Worm (Caenorhabditis elegans) whole organism, L4 larva: ENCODE data around the gene kcnl-4.
A peak's percentile ranks its signal among the peaks of the same experiment; 100 is the strongest.

Experiments used
- F26F4.8 ChIP-seq: fragments of 200-800 bp; sonication (Bioruptor generic); conservative IDR thresholded peaks from 2 replicates; pipeline ENCODE4 v1.3.6; 2022; ENCODE audit warnings: missing genetic modification characterization, missing compliant biosample characterization
- R02D3.7 ChIP-seq: fragments of 150-350 bp; sonication (generic microtip); optimal IDR thresholded peaks from 3 replicates; lab custom pipeline; 2014; ENCODE audit warnings: missing biosample characterization, missing genetic modification characterization
- T26A8.4 ChIP-seq: fragments of 200-800 bp; sonication (Bioruptor generic); IDR thresholded peaks from 2 replicates; pipeline ENCODE4 v1.3.6; 2022; ENCODE audit warnings: missing genetic modification characterization, missing compliant biosample characterization
- Y48G9A.11 ChIP-seq: fragments of 200-800 bp; sonication (Bioruptor generic); IDR thresholded peaks from 2 replicates; pipeline ENCODE4 v1.3.6; 2022; ENCODE audit warnings: missing genetic modification reagents, missing genetic modification characterization, missing compliant biosample characterization
- ZK337.2 ChIP-seq: fragments of 200-800 bp; sonication (Bioruptor generic); IDR thresholded peaks from 2 replicates; pipeline ENCODE4 v1.3.6; 2022; ENCODE audit warnings: missing genetic modification reagents, missing genetic modification characterization, missing compliant biosample characterization
- ZK546.5 ChIP-seq, 2 experiments: sonication (generic microtip); optimal IDR thresholded peaks; 2 replicates each; lab custom pipeline; 2017; ENCODE audit warnings: missing biosample characterization in 2 of 2, missing genetic modification characterization in 2 of 2
- aha-1 ChIP-seq: fragments of 150-350 bp; peaks from one replicate; lab custom pipeline; 2014; ENCODE audit warnings: missing biosample characterization, missing genetic modification characterization
- ama-1 ChIP-seq: fragments of 150-350 bp; optimal IDR thresholded peaks from 2 replicates; lab custom pipeline; 2014; ENCODE audit warnings: inconsistent platforms, mixed read lengths
- attf-4 ChIP-seq: sonication (generic microtip); optimal IDR thresholded peaks from 3 replicates; lab custom pipeline; 2017; ENCODE audit warnings: missing biosample characterization, missing genetic modification characterization
- ceh-20 ChIP-seq: fragments of 200-800 bp; sonication (Bioruptor generic); IDR thresholded peaks from 2 replicates; pipeline ENCODE4 v1.3.6; 2022; ENCODE audit warnings: missing genetic modification reagents, missing genetic modification characterization, missing compliant biosample characterization
- ceh-28 ChIP-seq: fragments of 150-350 bp; optimal IDR thresholded peaks from 2 replicates; lab custom pipeline; 2014; ENCODE audit warnings: missing biosample characterization, missing genetic modification reagents, missing genetic modification characterization
- ceh-62 ChIP-seq: sonication (generic microtip); optimal IDR thresholded peaks from 2 replicates; lab custom pipeline; 2017; ENCODE audit warnings: missing biosample characterization, missing genetic modification characterization
- ceh-82 ChIP-seq: sonication (generic microtip); optimal IDR thresholded peaks from 2 replicates; lab custom pipeline; 2017; ENCODE audit warnings: missing biosample characterization, missing genetic modification characterization
- daf-19 ChIP-seq: fragments of 200-800 bp; sonication (Bioruptor generic); conservative IDR thresholded peaks from 2 replicates; pipeline ENCODE4 v1.3.6; 2022; ENCODE audit warnings: missing genetic modification characterization, missing compliant biosample characterization
- egl-43 ChIP-seq: fragments of 200-800 bp; sonication (Bioruptor generic); IDR thresholded peaks from 2 replicates; pipeline ENCODE4 v1.3.6; 2022; ENCODE audit warnings: missing genetic modification reagents, missing genetic modification characterization, missing compliant biosample characterization
- fkh-10 ChIP-seq: fragments of 150-350 bp; optimal IDR thresholded peaks from 2 replicates; lab custom pipeline; 2014; ENCODE audit warnings: missing biosample characterization, missing genetic modification reagents, missing genetic modification characterization
- fos-1 ChIP-seq: fragments of 150-350 bp; optimal IDR thresholded peaks from 2 replicates; lab custom pipeline; 2014; ENCODE audit warnings: missing biosample characterization, missing genetic modification characterization
- gei-8 ChIP-seq: fragments of 200-800 bp; sonication (Bioruptor generic); optimal IDR thresholded peaks from 2 replicates; lab custom pipeline; 2018; ENCODE audit warnings: mild to moderate bottlenecking, missing genetic modification characterization, missing compliant biosample characterization
- hlh-11 ChIP-seq: fragments of 200-800 bp; sonication (Bioruptor generic); optimal IDR thresholded peaks from 2 replicates; lab custom pipeline; 2018; ENCODE audit warnings: mild to moderate bottlenecking, missing genetic modification characterization, missing compliant biosample characterization
- hlh-30 ChIP-seq: sonication (generic microtip); optimal IDR thresholded peaks from 2 replicates; lab custom pipeline; 2017; ENCODE audit warnings: antibody characterized with exemption, mild to moderate bottlenecking, missing genetic modification characterization, missing compliant biosample characterization; ENCODE audit not compliant: insufficient read depth
- hmg-1.1 ChIP-seq: fragments of 200-800 bp; sonication (Bioruptor generic); IDR thresholded peaks from 2 replicates; pipeline ENCODE4 v1.3.6; 2022; ENCODE audit warnings: missing genetic modification reagents, missing genetic modification characterization, missing compliant biosample characterization
- lim-7 ChIP-seq: fragments of 200-800 bp; sonication (Bioruptor generic); IDR thresholded peaks from 2 replicates; pipeline ENCODE4 v1.3.6; 2022; ENCODE audit warnings: missing genetic modification characterization, missing compliant biosample characterization
- lin-1 ChIP-seq: fragments of 200-800 bp; sonication (Bioruptor generic); IDR thresholded peaks from 2 replicates; pipeline ENCODE4 v1.3.6; 2022; ENCODE audit warnings: missing genetic modification reagents, missing genetic modification characterization, missing compliant biosample characterization
- lin-13 ChIP-seq: fragments of 150-350 bp; optimal IDR thresholded peaks from 2 replicates; lab custom pipeline; 2014; ENCODE audit warnings: missing biosample characterization, missing genetic modification reagents, missing genetic modification characterization
- lin-29 ChIP-seq: fragments of 200-800 bp; sonication (Bioruptor generic); IDR thresholded peaks from 2 replicates; pipeline ENCODE4 v1.3.6; 2022; ENCODE audit warnings: missing genetic modification reagents, missing genetic modification characterization, missing compliant biosample characterization
- lir-3 ChIP-seq: sonication (generic microtip); optimal IDR thresholded peaks from 2 replicates; lab custom pipeline; 2016; ENCODE audit warnings: mild to moderate bottlenecking, missing genetic modification characterization, missing compliant biosample characterization
- lsy-2 ChIP-seq, 2 experiments: fragments of 150-350 bp in 1 of 2; sonication (generic microtip) in 1 of 2; optimal IDR thresholded peaks; 2 replicates each; lab custom pipeline; 2014 to 2017; ENCODE audit warnings: missing biosample characterization in 2 of 2, missing genetic modification characterization in 2 of 2
- mdt-29 ChIP-seq: fragments of 200-800 bp; sonication (Bioruptor generic); IDR thresholded peaks from 2 replicates; pipeline ENCODE4 v1.3.6; 2022; ENCODE audit warnings: missing genetic modification reagents, missing genetic modification characterization, missing compliant biosample characterization
- mep-1 ChIP-seq: fragments of 150-350 bp; sonication (generic microtip); optimal IDR thresholded peaks from 3 replicates; lab custom pipeline; 2014; ENCODE audit warnings: missing biosample characterization, missing genetic modification characterization
- nhr-10 ChIP-seq: fragments of 150-350 bp; optimal IDR thresholded peaks from 2 replicates; lab custom pipeline; 2014; ENCODE audit warnings: missing biosample characterization, missing genetic modification characterization
- nhr-11 ChIP-seq: fragments of 150-350 bp; optimal IDR thresholded peaks from 2 replicates; lab custom pipeline; 2014; ENCODE audit warnings: missing biosample characterization, missing genetic modification characterization
- nhr-111 ChIP-seq: fragments of 200-800 bp; sonication (Bioruptor generic); optimal IDR thresholded peaks from 2 replicates; lab custom pipeline; 2018; ENCODE audit warnings: mild to moderate bottlenecking, missing genetic modification characterization, missing compliant biosample characterization
- nhr-25 ChIP-seq: sonication (generic microtip); optimal IDR thresholded peaks from 2 replicates; lab custom pipeline; 2017; ENCODE audit warnings: missing genetic modification characterization, mild to moderate bottlenecking, missing compliant biosample characterization, antibody characterized with exemption, moderate library complexity, borderline replicate concordance; ENCODE audit not compliant: insufficient read depth
- nhr-28 ChIP-seq: fragments of 150-350 bp; optimal IDR thresholded peaks from 2 replicates; lab custom pipeline; 2014; ENCODE audit warnings: missing biosample characterization, missing genetic modification characterization
- nhr-41 ChIP-seq: fragments of 200-800 bp; sonication (Bioruptor generic); IDR thresholded peaks from 2 replicates; pipeline ENCODE4 v1.3.6; 2022; ENCODE audit warnings: missing genetic modification reagents, missing genetic modification characterization, missing compliant biosample characterization
- nhr-6 ChIP-seq: fragments of 150-350 bp; optimal IDR thresholded peaks from 2 replicates; lab custom pipeline; 2014; ENCODE audit warnings: missing biosample characterization, missing genetic modification characterization
- pqm-1 ChIP-seq: sonication (generic microtip); optimal IDR thresholded peaks from 2 replicates; lab custom pipeline; 2017; ENCODE audit warnings: missing biosample characterization, missing genetic modification characterization
- sdz-12 ChIP-seq: fragments of 200-800 bp; sonication (Bioruptor generic); optimal IDR thresholded peaks from 2 replicates; lab custom pipeline; 2018; ENCODE audit warnings: mild to moderate bottlenecking, missing genetic modification characterization, missing compliant biosample characterization
- snpc-4 ChIP-seq: fragments of 150-350 bp; optimal IDR thresholded peaks from 2 replicates; lab custom pipeline; 2014; ENCODE audit warnings: missing biosample characterization, missing genetic modification characterization
- spr-1 ChIP-seq: sonication (generic microtip); optimal IDR thresholded peaks from 2 replicates; lab custom pipeline; 2016; ENCODE audit warnings: mild to moderate bottlenecking, missing genetic modification characterization, missing compliant biosample characterization
- tra-1 ChIP-seq: fragments of 200-800 bp; sonication (Bioruptor generic); IDR thresholded peaks from 2 replicates; pipeline ENCODE4 v1.3.6; 2022; ENCODE audit warnings: missing genetic modification reagents, missing genetic modification characterization, missing compliant biosample characterization
- unc-130 ChIP-seq: sonication (generic microtip); optimal IDR thresholded peaks from 2 replicates; lab custom pipeline; 2016; ENCODE audit warnings: missing genetic modification reagents, missing genetic modification characterization, missing compliant biosample characterization
- unc-62 ChIP-seq, 3 experiments: fragments of 150-350 bp in 1 of 3; sonication (generic microtip); optimal IDR thresholded peaks in 2 of 3; peaks in 1 of 3; 1 replicate in 1 of 3; 2 replicates in 2 of 3; lab custom pipeline; 2014 to 2017; ENCODE audit warnings: missing biosample characterization in 3 of 3, missing genetic modification characterization in 3 of 3, missing genetic modification reagents in 3 of 3, missing genotype in 1 of 3
- zag-1 ChIP-seq: fragments of 150-350 bp; optimal IDR thresholded peaks from 2 replicates; lab custom pipeline; 2014; ENCODE audit warnings: missing biosample characterization, missing genetic modification characterization
- zfp-3 ChIP-seq: fragments of 200-800 bp; sonication (Bioruptor generic); conservative IDR thresholded peaks from 2 replicates; pipeline ENCODE4 v1.3.6; 2022; ENCODE audit warnings: missing genetic modification reagents, missing genetic modification characterization, missing compliant biosample characterization
- zip-2 ChIP-seq: fragments of 150-350 bp; optimal IDR thresholded peaks from 2 replicates; lab custom pipeline; 2014; ENCODE audit warnings: missing biosample characterization, missing genetic modification characterization
- ztf-11 ChIP-seq: fragments of 150-350 bp; optimal IDR thresholded peaks from 2 replicates; lab custom pipeline; 2014; ENCODE audit warnings: missing biosample characterization, missing genetic modification characterization

kcnl-4 gene

ce11 chrV:14496446-14496845, 34.5 kb upstream of the kcnl-4 start:
- TF ChIP-seq nhr-111 (GFP tag; lab: Kevin White, UChicago), result no peak
- TF ChIP-seq unc-62 (GFP tag; optimal IDR thresholded peaks at IDR 0.05 in 1 of 2; lab: Kevin White, UChicago), result peak in 1 of 2 experiments; percentile 58
- no peak for TF ChIP-seq unc-62 (tag; optimal IDR thresholded peaks at IDR 0.05; lab: Kevin White, UChicago)

- TF ChIP-seq R02D3.7 (tag; lab: Kevin White, UChicago), result no peak
- TF ChIP-seq unc-62 (GFP tag; optimal IDR thresholded peaks at IDR 0.05 in 1 of 2; lab: Kevin White, UChicago), result peak in 1 of 2 experiments; percentile 16
- no peak for TF ChIP-seq unc-62 (tag; optimal IDR thresholded peaks at IDR 0.05; lab: Kevin White, UChicago)
- TF ChIP-seq aha-1, result no peak
- TF ChIP-seq lsy-2 (tag; optimal IDR thresholded peaks at IDR 0.05; lab: Kevin White, UChicago), result no peak
- no peak for TF ChIP-seq fos-1 (tag; lab: Kevin White, UChicago)
- TF ChIP-seq fkh-10 (GFP tag; lab: Kevin White, UChicago), result no peak
- TF ChIP-seq nhr-10, result no peak
- no peak for TF ChIP-seq lin-13 (GFP tag; lab: Kevin White, UChicago)
- no peak for TF ChIP-seq mdt-29
- TF ChIP-seq nhr-25 (tag; lab: Kevin White, UChicago), result peak; percentile 4
- no peak for TF ChIP-seq ama-1
- no peak for TF ChIP-seq tra-1 (GFP tag; lab: Robert Waterston, UW)
- no peak for TF ChIP-seq egl-43 (GFP tag; lab: Robert Waterston, UW)
- no peak for TF ChIP-seq ceh-62 (tag; lab: Kevin White, UChicago)
- no peak for TF ChIP-seq lim-7 (GFP tag; lab: Robert Waterston, UW)
- no peak for TF ChIP-seq Y48G9A.11 (GFP tag; lab: Robert Waterston, UW)
- no peak for TF ChIP-seq lin-1 (GFP tag; lab: Robert Waterston, UW)
- no peak for TF ChIP-seq lir-3
- TF ChIP-seq nhr-6 (tag; lab: Kevin White, UChicago), result peak; percentile 62
- no peak for TF ChIP-seq zag-1 (tag; lab: Kevin White, UChicago)
- no peak for TF ChIP-seq ZK337.2 (GFP tag; lab: Robert Waterston, UW)
- TF ChIP-seq ZK546.5 (tag; optimal IDR thresholded peaks at IDR 0.05; lab: Kevin White, UChicago), result no peak
- no peak for TF ChIP-seq pqm-1
- TF ChIP-seq daf-19 (GFP tag; lab: Robert Waterston, UW), result no peak
- TF ChIP-seq nhr-28 (tag; lab: Kevin White, UChicago), result peak; percentile 13
- TF ChIP-seq F26F4.8 (GFP tag; lab: Robert Waterston, UW), result no peak
- TF ChIP-seq zfp-3 (GFP tag; lab: Robert Waterston, UW), result no peak
These were observed 32.7 kb upstream of the kcnl-4 start for ce11 chrV:14498204-14498603.

ce11 chrV:14499074-14499864, 31.6 kb upstream of the kcnl-4 start:
- 0 out of 2 replicates have a peak, but pooled peaks have one; percentile 32 for TF ChIP-seq hmg-1.1 (GFP tag; lab: Robert Waterston, UW)
- no peak for TF ChIP-seq ceh-20 (GFP tag; lab: Robert Waterston, UW)
- no peak for TF ChIP-seq ztf-11 (tag; lab: Kevin White, UChicago)
- no peak for TF ChIP-seq ZK546.5 (tag; optimal IDR thresholded peaks at IDR 0.05; lab: Kevin White, UChicago)
- peak; percentile 38 for TF ChIP-seq nhr-28 (tag; lab: Kevin White, UChicago)
- TF ChIP-seq zip-2, result no peak
- no peak for TF ChIP-seq snpc-4 (tag; lab: Kevin White, UChicago)
- TF ChIP-seq mep-1 (tag; lab: Kevin White, UChicago), result no peak
- peak; percentile 11 for TF ChIP-seq hlh-11 (tag; lab: Kevin White, UChicago)
- no peak for TF ChIP-seq lir-3
- TF ChIP-seq sdz-12 (GFP tag; lab: Kevin White, UChicago), result no peak
- no peak for TF ChIP-seq tra-1 (GFP tag; lab: Robert Waterston, UW)
- no peak for TF ChIP-seq gei-8
- TF ChIP-seq aha-1, result no peak
- TF ChIP-seq spr-1 (tag; lab: Kevin White, UChicago), result no peak
- TF ChIP-seq ceh-82, result no peak
- no peak for TF ChIP-seq attf-4 (tag; lab: Kevin White, UChicago)
- TF ChIP-seq nhr-11, result no peak
- TF ChIP-seq nhr-10, result no peak
- peak; percentile 48 for TF ChIP-seq hlh-30 (tag; lab: Kevin White, UChicago)
- no peak for TF ChIP-seq unc-130 (GFP tag; lab: Kevin White, UChicago)
- no peak for TF ChIP-seq nhr-41
- no peak for TF ChIP-seq T26A8.4 (GFP tag; lab: Robert Waterston, UW)
- no peak for TF ChIP-seq lin-29 (GFP tag; lab: Robert Waterston, UW)
- TF ChIP-seq ceh-28 (tag; lab: Kevin White, UChicago), result no peak
